Fruit fly (Drosophila melanogaster): Measurements from ENCODE around the gene MICAL-like.

dm6 chr3L:13028740-13029139 is 13.6 kb upstream of the MICAL-like start, which contains the start of gene CG17672:
- no peak for TF ChIP-seq Myc (optimal IDR thresholded peaks at IDR 0.05)
- no peak for TF ChIP-seq psq (optimal IDR thresholded peaks at IDR 0.05)
- no peak for TF ChIP-seq insv (optimal IDR thresholded peaks at IDR 0.05)
- TF ChIP-seq Sin3A (optimal IDR thresholded peaks at IDR 0.05) = no peak

All from Kc167 (cell line).